Worm (Caenorhabditis elegans) whole organism, midembryonic: ENCODE measurements around the gene F53A9.6.

ENCODE experiments used
- cog-1 ChIP-seq: sonication (generic microtip); optimal IDR thresholded peaks from 2 replicates; lab custom pipeline; 2016; ENCODE audit warnings: missing genetic modification characterization, missing compliant biosample characterization
- med-1 ChIP-seq: sonication (generic microtip); optimal IDR thresholded peaks from 2 replicates; lab custom pipeline; 2017; ENCODE audit warnings: missing genetic modification characterization, mild to moderate bottlenecking, missing compliant biosample characterization, antibody characterized with exemption, missing genetic modification reagents; ENCODE audit not compliant: insufficient read depth
- tab-1 ChIP-seq: fragments of 200-800 bp; sonication (Bioruptor generic); IDR thresholded peaks from 2 replicates; pipeline ENCODE4 v1.3.6; 2022; ENCODE audit warnings: missing genetic modification characterization, missing compliant biosample characterization
- ztf-23 ChIP-seq: fragments of 200-800 bp; sonication (Bioruptor generic); IDR thresholded peaks from 2 replicates; pipeline ENCODE4 v1.3.6; 2022; ENCODE audit warnings: missing genetic modification reagents, missing genetic modification characterization, missing compliant biosample characterization

DNA sequence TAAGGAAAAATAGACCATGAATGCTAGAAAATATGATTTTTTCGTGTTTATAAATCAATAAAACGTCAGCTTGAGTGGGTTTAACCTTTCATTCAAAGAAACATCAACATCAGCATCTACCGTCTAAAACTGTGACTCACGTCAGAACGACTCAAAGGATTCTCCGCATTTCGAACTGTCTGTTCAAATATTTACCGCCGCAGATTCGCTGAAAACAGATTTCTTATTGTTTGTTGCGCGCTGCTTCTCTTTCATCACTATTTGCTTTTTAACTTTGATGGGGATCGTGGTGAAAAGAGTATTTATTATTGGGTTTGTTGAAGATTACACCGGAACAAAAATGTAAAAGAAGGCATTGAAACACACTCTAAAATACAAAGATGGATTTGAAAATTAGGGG lies 7.7 kb upstream of the F53A9.6 start:
- no peak for TF ChIP-seq tab-1 (GFP tag; lab: Robert Waterston, UW)
- TF ChIP-seq cog-1 (tag; lab: Kevin White, UChicago), result no peak
- TF ChIP-seq ztf-23 (GFP tag; lab: Robert Waterston, UW), result no peak
- TF ChIP-seq med-1 (GFP tag; lab: Kevin White, UChicago), result no peak
